Worm (Caenorhabditis elegans): ENCODE measurements around the gene srp-1.

Gene srp-1

DNA sequence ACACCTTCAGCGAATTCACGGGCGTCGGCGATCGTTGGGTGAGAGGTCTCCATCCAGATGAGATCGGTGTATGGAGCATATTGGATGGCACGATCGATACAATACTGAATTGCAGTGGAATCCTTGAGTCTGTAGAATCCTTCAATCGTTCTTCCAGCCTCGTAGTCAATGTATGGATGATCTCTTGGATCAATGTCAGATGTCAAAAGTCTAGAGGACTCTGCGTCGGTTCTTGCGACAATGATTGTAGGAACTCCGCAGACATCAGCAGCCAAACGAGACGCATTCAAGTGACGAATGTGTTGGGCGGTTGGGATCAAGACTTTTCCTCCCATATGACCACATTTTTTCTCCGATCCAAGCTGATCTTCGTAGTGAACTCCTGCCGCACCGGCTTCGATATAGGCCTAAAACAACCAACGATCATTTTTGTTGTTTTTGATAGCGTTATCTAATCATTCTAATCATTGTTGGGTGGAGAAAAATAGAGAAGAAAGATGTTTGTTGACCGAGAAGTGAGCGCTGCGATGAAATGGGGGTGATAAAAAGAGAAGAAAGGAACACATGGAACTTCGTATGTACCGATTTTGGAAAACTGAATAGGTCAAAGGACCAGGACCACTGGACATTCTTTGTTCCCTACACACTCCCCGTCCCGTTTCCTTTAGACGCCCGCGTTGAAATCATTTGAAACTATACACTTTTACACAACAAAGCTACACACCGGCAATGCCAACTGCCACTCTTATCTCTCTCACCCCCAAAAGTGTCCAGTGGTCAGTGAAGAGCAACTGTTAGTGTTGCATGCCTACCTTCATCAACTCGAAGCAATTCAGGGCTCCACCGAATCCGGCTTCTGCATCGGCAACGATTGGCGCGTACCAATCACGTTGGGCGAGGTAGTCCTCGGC lies 26.3 kb upstream of the srp-1 start:
- peak; percentile 26 for TF ChIP-seq nhr-28 (tag; optimal IDR thresholded peaks at IDR 0.05)
- peak; percentile 24; the same call in 1 of the 2 replicates for TF ChIP-seq nhr-42 (GFP tag; IDR thresholded peaks at IDR 0.05)
- TF ChIP-seq mes-2 (tag; optimal IDR thresholded peaks at IDR 0.05; ENCODE audit: poor library complexity, severe bottlenecking), result peak; percentile 11
- TF ChIP-seq pha-4 (GFP tag; IDR thresholded peaks at IDR 0.05), result peak; percentile 18; the same call in 1 of the 2 replicates
- TF ChIP-seq pha-4 (tag; optimal IDR thresholded peaks at IDR 0.05), result no peak
- no peak for TF ChIP-seq ZK337.2 (GFP tag; IDR thresholded peaks at IDR 0.05)
- 0 out of 2 replicates have a peak, but pooled peaks have one; percentile 38 for TF ChIP-seq daf-19 (GFP tag; conservative IDR thresholded peaks at IDR 0.05)
- no peak for TF ChIP-seq snpc-4 (tag; optimal IDR thresholded peaks at IDR 0.05)
- TF ChIP-seq daf-16 (GFP tag; optimal IDR thresholded peaks at IDR 0.05), result peak in 1 of 2 experiments; percentile 6
- TF ChIP-seq daf-16 (tag; optimal IDR thresholded peaks at IDR 0.05), result no peak
- peak; percentile 30 for TF ChIP-seq mep-1 (tag; optimal IDR thresholded peaks at IDR 0.05)
- TF ChIP-seq lin-13 (GFP tag; optimal IDR thresholded peaks at IDR 0.05), result no peak
- peak; percentile 97 for TF ChIP-seq aha-1 (tag)
- peak; percentile 7; the same call in 1 of the 2 replicates for TF ChIP-seq dmd-9 (GFP tag; IDR thresholded peaks at IDR 0.05)
- TF ChIP-seq zfp-3 (GFP tag; conservative IDR thresholded peaks at IDR 0.05), result peak; percentile 41; the same call in 1 of the 2 replicates
- peak; percentile 27; the same call in 1 of the 2 replicates for TF ChIP-seq T26A8.4 (GFP tag; IDR thresholded peaks at IDR 0.05)
- peak; percentile 44 for TF ChIP-seq pqm-1 (tag; optimal IDR thresholded peaks at IDR 0.05)
- no peak for TF ChIP-seq sdz-12 (GFP tag; optimal IDR thresholded peaks at IDR 0.05)
- peak; percentile 89 for TF ChIP-seq ama-1 (optimal IDR thresholded peaks at IDR 0.05)
- 0 out of 2 replicates have a peak, but pooled peaks have one; percentile 3 for TF ChIP-seq lin-38 (GFP tag; IDR thresholded peaks at IDR 0.05)
- TF ChIP-seq nhr-10 (tag; optimal IDR thresholded peaks at IDR 0.05), result peak; percentile 22
- TF ChIP-seq zip-2 (tag; optimal IDR thresholded peaks at IDR 0.05), result peak; percentile 15
- TF ChIP-seq F37D6.2 (tag; optimal IDR thresholded peaks at IDR 0.05), result no peak
- TF ChIP-seq dve-1 (tag; optimal IDR thresholded peaks at IDR 0.05; ENCODE audit: insufficient read depth), result peak; percentile 43
- TF ChIP-seq lim-7 (GFP tag; IDR thresholded peaks at IDR 0.05), result 0 out of 2 replicates have a peak, but pooled peaks have one; percentile 8

DNA sequence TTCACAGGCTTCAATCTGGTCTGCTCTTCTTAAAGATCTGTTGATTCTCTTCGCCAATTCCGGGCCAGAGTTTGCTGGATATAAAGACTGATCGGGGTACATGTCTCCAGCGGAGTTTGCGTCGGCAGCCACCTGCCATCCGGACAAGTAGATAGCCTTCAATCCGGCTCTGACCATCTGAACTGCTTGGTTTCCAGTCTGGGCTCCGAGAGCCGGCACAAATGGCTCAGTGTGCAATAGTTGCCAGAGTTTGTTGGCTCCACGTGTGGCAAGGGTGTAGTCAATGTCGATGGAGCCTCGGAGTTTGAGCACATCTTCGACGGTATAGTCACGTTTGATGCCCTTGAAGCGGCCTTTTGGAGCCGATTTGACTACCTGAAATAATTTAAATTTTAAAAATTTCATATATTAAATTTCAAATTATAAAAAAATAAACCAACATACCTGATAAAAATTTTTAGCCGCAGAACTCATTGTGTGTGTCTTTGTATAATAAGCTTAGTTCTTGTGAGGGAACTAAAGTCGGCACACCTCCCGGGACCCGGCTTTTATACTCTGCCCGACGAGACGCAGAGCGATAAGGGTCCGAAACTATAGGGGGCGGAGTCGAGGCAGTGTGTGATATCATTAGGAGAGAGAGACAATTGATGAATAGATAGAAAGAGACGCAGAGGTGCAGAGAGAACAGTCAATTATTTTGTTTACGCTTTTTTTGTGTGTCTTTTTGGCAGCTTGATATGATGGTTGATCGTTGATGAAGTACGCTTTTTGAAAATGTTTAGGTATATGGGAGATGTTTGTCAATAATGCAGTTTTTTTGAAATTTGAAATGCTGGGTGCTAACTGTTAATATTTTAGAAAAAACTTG lies 25.4 kb upstream of the srp-1 start, which contains the start of the genes icl-1 and srh-2:
Gene icl-1, minus strand, starts transcription at position 521 of the 868 bp plus-strand sequence.
Gene srh-2, plus strand, starts transcription at position 818 of the 868 bp plus-strand sequence.
- TF ChIP-seq daf-16 (GFP tag; optimal IDR thresholded peaks at IDR 0.05) (peak; percentile 50 to 83), daf-16 (tag; optimal IDR thresholded peaks at IDR 0.05) (peak; percentile 97), lin-29 (GFP tag; IDR thresholded peaks at IDR 0.05) (peak; percentile 38; the same call in 1 of the 2 replicates), pha-4 (GFP tag; IDR thresholded peaks at IDR 0.05) (peak; percentile 43; the same call in 1 of the 2 replicates), pha-4 (tag; optimal IDR thresholded peaks at IDR 0.05) (no peak), unc-39 (tag; optimal IDR thresholded peaks at IDR 0.05) (no peak), nhr-42 (GFP tag; IDR thresholded peaks at IDR 0.05) (0 out of 2 replicates have a peak, but pooled peaks have one; percentile 46), nhr-111 (GFP tag; optimal IDR thresholded peaks at IDR 0.05) (peak; percentile 82), nhr-6 (tag; optimal IDR thresholded peaks at IDR 0.05) (peak; percentile 60), Y5F2A.4 (GFP tag; optimal IDR thresholded peaks at IDR 0.05) (peak; percentile 65), zip-11 (GFP tag; IDR thresholded peaks at IDR 0.05) (0 out of 2 replicates have a peak, but pooled peaks have one; percentile 16), mxl-3 (GFP tag; optimal IDR thresholded peaks at IDR 0.05) (no peak), hmg-1.1 (GFP tag; IDR thresholded peaks at IDR 0.05) (peak; percentile 42; the same call in 1 of the 2 replicates), lin-1 (GFP tag; IDR thresholded peaks at IDR 0.05) (0 out of 2 replicates have a peak, but pooled peaks have one; percentile 23), nhr-237 (tag; optimal IDR thresholded peaks at IDR 0.05) (no peak), tag-97 (GFP tag; IDR thresholded peaks at IDR 0.05) (no peak), spr-3 (GFP tag; optimal IDR thresholded peaks at IDR 0.05) (peak; percentile 48), ztf-11 (tag; optimal IDR thresholded peaks at IDR 0.05) (no peak), madf-5 (GFP tag; IDR thresholded peaks at IDR 0.05) (0 out of 4 replicates have a peak, but pooled peaks of 1 of the 2 experiments have one; percentile 25), zfp-2 (tag; optimal IDR thresholded peaks at IDR 0.05) (no peak), ama-1 (optimal IDR thresholded peaks at IDR 0.05) (peak; percentile 95), hlh-30 (tag; optimal IDR thresholded peaks at IDR 0.05; ENCODE audit: insufficient read depth) (peak; percentile 62), set-16 (GFP tag; IDR thresholded peaks at IDR 0.05) (peak; percentile 76), vab-7 (GFP tag; IDR thresholded peaks at IDR 0.05) (no peak), hif-1 (tag; optimal IDR thresholded peaks at IDR 0.05) (no peak), dmd-8 (GFP tag; IDR thresholded peaks at IDR 0.05) (no peak; the same call in 1 of the 2 replicates), zfp-3 (GFP tag; conservative IDR thresholded peaks at IDR 0.05) (peak; percentile 48)

Measured in whole organism, L4 larva.